Fruit fly (Drosophila melanogaster) whole organism, embryonic: ENCODE measurements around the gene Ldsdh1.
A peak's percentile ranks its signal among the peaks of the same experiment; 100 is the strongest.

Experiments
- CG10267 ChIP-seq: fragments of 200-800 bp; sonication (Bioruptor generic); optimal IDR thresholded peaks from 2 replicates; lab custom pipeline; 2018; ENCODE audit warnings: missing biosample characterization, mild to moderate bottlenecking, missing genetic modification characterization, moderate library complexity
- CG10654 ChIP-seq: fragments of 200-800 bp; sonication (Bioruptor generic); optimal IDR thresholded peaks from 2 replicates; lab custom pipeline; 2016; ENCODE audit warnings: missing biosample characterization, missing genetic modification characterization
- CG10959 ChIP-seq: fragments of 200-800 bp; sonication (Bioruptor generic); IDR thresholded peaks from 2 replicates; pipeline ENCODE4 v1.3.6; 2022; ENCODE audit warnings: missing biosample characterization, missing genetic modification characterization
- CG11695 ChIP-seq: fragments of 200-800 bp; sonication (Bioruptor generic); IDR thresholded peaks from 3 replicates; pipeline ENCODE4 v1.3.6; 2022; ENCODE audit warnings: missing biosample characterization, missing genetic modification characterization
- CG12942 ChIP-seq: fragments of 200-800 bp; sonication (Bioruptor generic); optimal IDR thresholded peaks from 3 replicates; lab custom pipeline; 2016; ENCODE audit warnings: missing biosample characterization, missing genetic modification characterization
- CG14441 ChIP-seq: fragments of 200-800 bp; sonication (Bioruptor generic); IDR thresholded peaks from 2 replicates; pipeline ENCODE4 v1.3.6; 2022; ENCODE audit warnings: missing biosample characterization, missing genetic modification characterization
- CG15479 ChIP-seq: fragments of 200-800 bp; sonication (Bioruptor generic); optimal IDR thresholded peaks from 3 replicates; lab custom pipeline; 2019; ENCODE audit warnings: missing biosample characterization, mild to moderate bottlenecking, missing genetic modification characterization, moderate library complexity
- CG16815 ChIP-seq: fragments of 200-800 bp; sonication (Bioruptor generic); optimal IDR thresholded peaks from 3 replicates; lab custom pipeline; 2017; ENCODE audit warnings: missing biosample characterization, mild to moderate bottlenecking, missing genetic modification characterization
- CG17568 ChIP-seq: fragments of 200-800 bp; sonication (Bioruptor generic); optimal IDR thresholded peaks from 2 replicates; lab custom pipeline; 2018; ENCODE audit warnings: missing biosample characterization, mild to moderate bottlenecking, missing genetic modification characterization, moderate library complexity
- CG17612 ChIP-seq: fragments of 200-800 bp; sonication (Bioruptor generic); IDR thresholded peaks from 2 replicates; pipeline ENCODE4 v1.3.6; 2022; ENCODE audit warnings: missing biosample characterization, missing genetic modification characterization
- CG2712 ChIP-seq: fragments of 200-800 bp; optimal IDR thresholded peaks from 3 replicates; lab custom pipeline; 2019; ENCODE audit warnings: missing biosample characterization, mild to moderate bottlenecking, missing genetic modification characterization, moderate library complexity
- CG3407 ChIP-seq: fragments of 200-800 bp; sonication (Bioruptor generic); optimal IDR thresholded peaks from 2 replicates; lab custom pipeline; 2018; ENCODE audit warnings: missing biosample characterization, mild to moderate bottlenecking, missing genetic modification characterization
- CG3726 ChIP-seq: fragments of 200-800 bp; sonication (Bioruptor generic); IDR thresholded peaks from 3 replicates; pipeline ENCODE4, ENCODE4 v1.3.6; 2022; ENCODE audit warnings: missing biosample characterization, missing genetic modification characterization
- CG4617 ChIP-seq: fragments of 200-800 bp; sonication (Bioruptor generic); optimal IDR thresholded peaks from 3 replicates; lab custom pipeline; 2016; ENCODE audit warnings: missing biosample characterization, missing genetic modification characterization, borderline replicate concordance
- CG7963 ChIP-seq: fragments of 200-800 bp; sonication (Bioruptor generic); IDR thresholded peaks from 3 replicates; pipeline ENCODE4 v1.3.6; 2022; ENCODE audit warnings: missing biosample characterization, missing genetic modification characterization; ENCODE audit not compliant: partially characterized antibody
- CG8281 ChIP-seq: fragments of 200-800 bp; sonication (Bioruptor generic); optimal IDR thresholded peaks from 2 replicates; lab custom pipeline; 2018; ENCODE audit warnings: missing biosample characterization, mild to moderate bottlenecking, missing genetic modification characterization, moderate library complexity
- CG8388 ChIP-seq: fragments of 200-800 bp; sonication (Bioruptor generic); optimal IDR thresholded peaks from 2 replicates; lab custom pipeline; 2019; ENCODE audit warnings: missing biosample characterization, mild to moderate bottlenecking, missing genetic modification characterization, moderate library complexity
- CG9215 ChIP-seq: fragments of 200-800 bp; sonication (Bioruptor generic); IDR thresholded peaks from 2 replicates; pipeline ENCODE4 v1.3.6; 2022; ENCODE audit warnings: missing biosample characterization, missing genetic modification characterization
- D19A ChIP-seq: fragments of 200-800 bp; optimal IDR thresholded peaks from 3 replicates; lab custom pipeline; 2019; ENCODE audit warnings: missing biosample characterization, mild to moderate bottlenecking, missing genetic modification characterization, moderate library complexity
- D19B ChIP-seq: fragments of 200-800 bp; sonication (Bioruptor generic); optimal IDR thresholded peaks from 2 replicates; lab custom pipeline; 2017; ENCODE audit warnings: missing biosample characterization, mild to moderate bottlenecking, missing genetic modification characterization
- Dp ChIP-seq: fragments of 200-800 bp; sonication (Bioruptor generic); optimal IDR thresholded peaks from 2 replicates; lab custom pipeline; 2018; ENCODE audit warnings: missing biosample characterization, mild to moderate bottlenecking, missing genetic modification characterization, moderate library complexity
- Ets65A ChIP-seq: fragments of 200-800 bp; sonication (Bioruptor generic); peaks from one replicate; lab custom pipeline; 2016; ENCODE audit warnings: missing biosample characterization, missing genetic modification characterization
- Jarid2 ChIP-seq: fragments of 200-800 bp; sonication (Bioruptor generic); optimal IDR thresholded peaks from 3 replicates; lab custom pipeline; 2017; ENCODE audit warnings: mild to moderate bottlenecking, missing biosample characterization, missing genetic modification reagents, missing genetic modification characterization
- Lim3 ChIP-seq: fragments of 200-800 bp; sonication (Bioruptor generic); IDR thresholded peaks from 2 replicates; pipeline ENCODE4 v1.3.6; 2022; ENCODE audit warnings: missing biosample characterization, missing genetic modification characterization
- Lpt ChIP-seq: fragments of >200 bp; optimal IDR thresholded peaks from 2 replicates; lab custom pipeline; 2018; ENCODE audit warnings: missing biosample characterization, missing genetic modification characterization
- MBD-R2 ChIP-seq: fragments of 200-800 bp; sonication (Bioruptor generic); IDR thresholded peaks from 2 replicates; pipeline ENCODE4 v1.3.6; 2022; ENCODE audit warnings: missing biosample characterization, missing genetic modification characterization
- Mes4 ChIP-seq: fragments of 200-800 bp; sonication (Bioruptor generic); optimal IDR thresholded peaks from 2 replicates; lab custom pipeline; 2016; ENCODE audit warnings: missing biosample characterization, missing genetic modification characterization
- Side ChIP-seq: fragments of 200-800 bp; sonication (Bioruptor generic); optimal IDR thresholded peaks from 2 replicates; lab custom pipeline; 2016; ENCODE audit warnings: missing biosample characterization, missing genetic modification characterization
- bcd ChIP-seq: fragments of 200-800 bp; sonication (Bioruptor generic); optimal IDR thresholded peaks from 2 replicates; lab custom pipeline; 2017; ENCODE audit warnings: missing biosample characterization, mild to moderate bottlenecking, missing genetic modification characterization
- bigmax ChIP-seq: fragments of 200-800 bp; sonication (Bioruptor generic); optimal IDR thresholded peaks from 2 replicates; lab custom pipeline; 2018; ENCODE audit warnings: missing biosample characterization, mild to moderate bottlenecking, missing genetic modification characterization
- btn ChIP-seq: fragments of 200-800 bp; sonication (Bioruptor generic); optimal IDR thresholded peaks from 2 replicates; lab custom pipeline; 2016; ENCODE audit warnings: missing biosample characterization, missing genetic modification characterization
- chif ChIP-seq, 2 experiments: fragments of 200-800 bp; sonication (Bioruptor generic); optimal IDR thresholded peaks; 3 replicates each; lab custom pipeline; 2016; ENCODE audit warnings: missing biosample characterization in 2 of 2, missing genetic modification characterization in 2 of 2
- chm ChIP-seq: fragments of 200-800 bp; sonication (Bioruptor generic); IDR thresholded peaks from 2 replicates; pipeline ENCODE4 v1.3.6; 2022; ENCODE audit warnings: missing biosample characterization, missing genetic modification characterization
- corto ChIP-seq: fragments of 200-800 bp; sonication (Bioruptor generic); optimal IDR thresholded peaks from 2 replicates; lab custom pipeline; 2016; ENCODE audit warnings: missing biosample characterization, mild to moderate bottlenecking, missing genetic modification characterization, moderate library complexity
- dan ChIP-seq: fragments of 200-800 bp; sonication (Bioruptor generic); IDR thresholded peaks from 2 replicates; pipeline ENCODE4 v1.3.6; 2022; ENCODE audit warnings: missing biosample characterization, missing genetic modification characterization
- en ChIP-seq: fragments of 200-800 bp; sonication (Bioruptor generic); optimal IDR thresholded peaks from 2 replicates; lab custom pipeline; 2016; ENCODE audit warnings: missing biosample characterization, missing genetic modification characterization
- fd102C ChIP-seq: fragments of 200-800 bp; sonication (Bioruptor generic); optimal IDR thresholded peaks from 2 replicates; lab custom pipeline; 2018; ENCODE audit warnings: missing biosample characterization, mild to moderate bottlenecking, missing genetic modification characterization, moderate library complexity
- gro ChIP-seq: fragments of 200-800 bp; sonication (Bioruptor generic); optimal IDR thresholded peaks from 2 replicates; lab custom pipeline; 2016; ENCODE audit warnings: missing biosample characterization, missing genetic modification characterization
- lov ChIP-seq, 2 experiments: fragments of 200-800 bp in 1 of 2; fragments of >200 bp in 1 of 2; sonication (Bioruptor generic) in 1 of 2; IDR thresholded peaks in 1 of 2; optimal IDR thresholded peaks in 1 of 2; 2 replicates in 1 of 2; 3 replicates in 1 of 2; pipeline versions ENCODE4 v1.3.6 to Lab custom; 2017 to 2022; ENCODE audit warnings: missing biosample characterization in 1 of 2, missing genetic modification characterization in 1 of 2
- luna ChIP-seq: fragments of 200-800 bp; sonication (Bioruptor generic); optimal IDR thresholded peaks from 2 replicates; lab custom pipeline; 2016; ENCODE audit warnings: missing biosample characterization, missing genetic modification characterization
- nerfin-2 ChIP-seq: fragments of 200-800 bp; sonication (Bioruptor generic); IDR thresholded peaks from 2 replicates; pipeline ENCODE4 v1.3.6; 2022; ENCODE audit warnings: missing biosample characterization, missing genetic modification characterization; ENCODE audit not compliant: partially characterized antibody
- phol ChIP-seq: fragments of 200-800 bp; sonication (Bioruptor generic); optimal IDR thresholded peaks from 3 replicates; lab custom pipeline; 2018; ENCODE audit warnings: missing biosample characterization, mild to moderate bottlenecking, missing genetic modification characterization, moderate library complexity
- pzg ChIP-seq: fragments of 200-800 bp; sonication (Bioruptor generic); optimal IDR thresholded peaks from 3 replicates; lab custom pipeline; 2018; ENCODE audit warnings: missing biosample characterization, mild to moderate bottlenecking, missing genetic modification characterization, moderate library complexity
- salm ChIP-seq: fragments of 200-800 bp; sonication (Bioruptor generic); optimal IDR thresholded peaks from 2 replicates; lab custom pipeline; 2018; ENCODE audit warnings: missing biosample characterization, mild to moderate bottlenecking, missing genetic modification characterization
- seq ChIP-seq: fragments of 200-800 bp; sonication (Bioruptor generic); IDR thresholded peaks from 2 replicates; pipeline ENCODE4 v1.3.6; 2022; ENCODE audit warnings: missing biosample characterization, missing genetic modification characterization
- stwl ChIP-seq: fragments of 200-800 bp; sonication (Bioruptor generic); optimal IDR thresholded peaks from 3 replicates; lab custom pipeline; 2018; ENCODE audit warnings: missing biosample characterization, mild to moderate bottlenecking, missing genetic modification characterization, moderate library complexity
- tio ChIP-seq: fragments of 200-800 bp; sonication (Bioruptor generic); optimal IDR thresholded peaks from 2 replicates; lab custom pipeline; 2017; ENCODE audit warnings: missing biosample characterization, missing genetic modification characterization, inconsistent platforms
- wdn ChIP-seq: fragments of 200-800 bp; sonication (Bioruptor generic); IDR thresholded peaks from 2 replicates; pipeline ENCODE4 v1.3.6; 2022; ENCODE audit warnings: missing biosample characterization, missing genetic modification characterization

Ldsdh1 gene

DNA sequence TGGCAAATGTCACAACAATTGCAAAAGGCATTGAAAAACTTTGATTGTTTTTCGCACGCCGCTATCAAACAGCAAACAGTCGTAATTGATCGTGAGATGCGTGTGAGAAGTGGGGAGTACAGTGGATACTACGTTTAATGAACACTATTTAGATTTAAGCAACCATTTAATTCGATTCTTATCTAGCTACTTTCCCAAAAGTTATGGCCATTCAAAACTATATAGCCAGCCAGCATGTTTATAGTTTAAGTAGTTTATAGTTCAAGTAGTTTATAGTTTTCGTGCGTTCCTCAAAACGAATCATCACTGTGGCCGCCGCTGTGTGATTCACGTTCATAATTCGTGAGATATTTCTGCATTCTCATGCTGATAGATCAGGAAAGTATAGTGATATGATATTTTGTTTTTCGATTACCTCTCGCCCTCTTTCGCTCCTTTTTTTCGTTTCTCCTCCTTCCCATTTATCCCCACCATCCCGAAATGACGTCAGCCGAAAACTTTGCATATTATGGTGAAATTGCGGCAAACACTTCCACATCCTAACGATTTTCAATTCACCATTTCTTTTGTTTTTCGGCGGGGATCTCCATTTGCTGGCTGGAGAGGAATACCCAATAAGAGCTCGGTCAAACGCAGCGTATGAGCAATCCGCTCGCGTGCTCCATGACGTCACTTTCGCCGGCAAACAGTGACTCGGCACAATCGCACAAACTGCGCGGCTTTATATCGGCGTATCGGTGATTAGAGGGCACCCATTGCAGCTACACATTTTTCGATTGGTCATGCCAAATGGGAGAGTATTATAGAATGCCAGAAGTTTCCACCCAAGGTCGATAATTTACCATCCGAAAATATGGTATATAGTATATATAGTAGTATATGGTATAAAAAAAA lies 32.2 kb upstream of the Ldsdh1 start (continued):
- TF ChIP-seq CG8388 (GFP tag; lab: Kevin White, UChicago) (peak; percentile 1), D19A (tag; lab: Kevin White, UChicago) (peak; percentile 11), CG12942 (GFP tag; lab: Kevin White, UChicago) (peak; percentile 19), CG11695 (GFP tag; lab: Robert Waterston, UW) (peak; percentile 58; the same call in 2 of the 3 replicates), dan (GFP tag; lab: Robert Waterston, UW) (no peak), luna (peak; percentile 18), chm (no peak), CG7963 (no peak), CG9215 (GFP tag; lab: Robert Waterston, UW) (peak; percentile 47; the same call in 1 of the 2 replicates), Jarid2 (GFP tag; lab: Kevin White, UChicago) (peak; percentile 10), CG15479 (GFP tag; lab: Kevin White, UChicago) (no peak), CG16815 (GFP tag; lab: Kevin White, UChicago) (no peak), lov (optimal IDR thresholded peaks at IDR 0.05; lab: Kevin White, UChicago) (no peak), lov (GFP tag; IDR thresholded peaks at IDR 0.05; lab: Robert Waterston, UW) (no peak), CG8281 (no peak), MBD-R2 (GFP tag; lab: Robert Waterston, UW) (peak; percentile 56; the same call in 1 of the 2 replicates), en (GFP tag; lab: Kevin White, UChicago) (no peak), corto (GFP tag; lab: Kevin White, UChicago) (no peak), gro (peak; percentile 22), salm (tag; lab: Kevin White, UChicago) (no peak), bigmax (GFP tag; lab: Kevin White, UChicago) (no peak), CG14441 (peak; percentile 75), bcd (GFP tag; lab: Kevin White, UChicago) (peak; percentile 44), Dp (no peak), CG10654 (GFP tag; lab: Kevin White, UChicago) (no peak), Ets65A (peak; percentile 84), CG2712 (tag; lab: Kevin White, UChicago) (peak; percentile 38), D19B (GFP tag; lab: Kevin White, UChicago) (peak; percentile 20), Mes4 (GFP tag; lab: Kevin White, UChicago) (no peak), CG10267 (no peak), CG3407 (GFP tag; lab: Kevin White, UChicago) (no peak), Lim3 (GFP tag; lab: Robert Waterston, UW) (no peak), CG17568 (GFP tag; lab: Kevin White, UChicago) (peak; percentile 2), CG10959 (GFP tag; lab: Robert Waterston, UW) (no peak), fd102C (GFP tag; lab: Kevin White, UChicago) (no peak), CG3726 (no peak), chif (GFP tag; optimal IDR thresholded peaks at IDR 0.05; lab: Kevin White, UChicago) (peak in 1 of 2 experiments; percentile 5), pzg (no peak), Side (GFP tag; lab: Kevin White, UChicago) (peak; percentile 29), tio (GFP tag; lab: Kevin White, UChicago) (peak; percentile 9), CG17612 (GFP tag; lab: Robert Waterston, UW) (0 out of 2 replicates have a peak, but pooled peaks have one; percentile 46), stwl (tag; lab: Kevin White, UChicago) (no peak), btn (no peak), CG4617 (no peak), wdn (GFP tag; lab: Robert Waterston, UW) (peak; percentile 72), Lpt (no peak), phol (tag; lab: Kevin White, UChicago) (peak; percentile 15), seq (no peak), nerfin-2 (GFP tag; lab: Robert Waterston, UW) (no peak)
